Worm (Caenorhabditis elegans): ENCODE measurements around the gene C56G2.22.

DNA sequence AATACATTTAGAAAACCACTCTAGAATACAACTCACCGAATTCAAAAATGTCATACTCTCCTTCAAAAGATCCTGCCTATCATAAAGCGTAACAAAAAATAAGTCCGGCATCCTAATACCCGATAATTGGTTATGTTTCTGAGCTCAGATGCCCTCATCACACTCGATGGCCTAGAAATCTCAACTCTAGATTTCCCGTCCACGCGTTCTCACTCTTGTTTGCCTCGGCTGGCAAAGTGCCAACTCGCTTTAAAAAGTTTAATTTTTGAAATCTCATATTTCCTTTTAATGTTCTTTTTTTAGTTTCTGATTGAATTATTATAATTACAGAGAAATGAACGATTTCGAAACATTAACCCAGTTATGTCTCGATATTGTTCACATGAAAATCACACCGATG, 21.5 kb downstream of the C56G2.22 start, which contains the start of the genes C56G2.15 and thoc-2:
- TF ChIP-seq hmg-1.1 (GFP tag; IDR thresholded peaks at IDR 0.05) (no peak), ces-1 (GFP tag; optimal IDR thresholded peaks at IDR 0.05) (no peak), nhr-237 (tag; optimal IDR thresholded peaks at IDR 0.05) (no peak), ama-1 (optimal IDR thresholded peaks at IDR 0.05) (no peak), lin-13 (GFP tag; optimal IDR thresholded peaks at IDR 0.05) (no peak), nhr-28 (tag; optimal IDR thresholded peaks at IDR 0.05) (no peak), aly-2 (tag; optimal IDR thresholded peaks at IDR 0.05) (no peak), unc-39 (tag; optimal IDR thresholded peaks at IDR 0.05) (no peak), mep-1 (tag; optimal IDR thresholded peaks at IDR 0.05) (peak; percentile 33), R02D3.7 (tag; optimal IDR thresholded peaks at IDR 0.05) (no peak), snpc-1.2 (GFP tag; IDR thresholded peaks at IDR 0.05) (no peak), rbr-2 (tag; optimal IDR thresholded peaks at IDR 0.05) (no peak), snpc-4 (tag; optimal IDR thresholded peaks at IDR 0.05) (no peak)

Data from whole organism, L4 larva.